Worm (Caenorhabditis elegans) whole organism, late embryonic: ENCODE results near the gene pyc-1.

Source experiments
- F13H6.1 ChIP-seq: sonication (generic microtip); optimal IDR thresholded peaks from 2 replicates; lab custom pipeline; 2016; ENCODE audit warnings: missing genetic modification characterization, missing compliant biosample characterization
- Y22D7AL.16 ChIP-seq: sonication (generic microtip); optimal IDR thresholded peaks from 2 replicates; lab custom pipeline; 2016; ENCODE audit warnings: missing genetic modification characterization, missing compliant biosample characterization
- ama-1 ChIP-seq: fragments of 150-350 bp; optimal IDR thresholded peaks from 2 replicates; lab custom pipeline; 2014
- ceh-14 ChIP-seq: sonication (generic microtip); optimal IDR thresholded peaks from 2 replicates; lab custom pipeline; 2016; ENCODE audit warnings: missing genotype, missing genetic modification characterization, missing compliant biosample characterization
- ceh-19 ChIP-seq: fragments of 200-800 bp; sonication (Bioruptor generic); optimal IDR thresholded peaks from 2 replicates; lab custom pipeline; 2018; ENCODE audit warnings: mild to moderate bottlenecking, missing genetic modification characterization, missing compliant biosample characterization
- ceh-2 ChIP-seq: sonication (generic microtip); optimal IDR thresholded peaks from 2 replicates; lab custom pipeline; 2016; ENCODE audit warnings: missing genotype, missing genetic modification characterization, missing compliant biosample characterization
- ceh-22 ChIP-seq: sonication (generic microtip); optimal IDR thresholded peaks from 2 replicates; lab custom pipeline; 2017; ENCODE audit warnings: missing biosample characterization, missing genetic modification characterization
- ceh-45 ChIP-seq: fragments of 200-800 bp; sonication (Bioruptor generic); IDR thresholded peaks from 2 replicates; pipeline ENCODE4 v1.3.6; 2022; ENCODE audit warnings: missing genetic modification reagents, missing genetic modification characterization, missing compliant biosample characterization
- ceh-48 ChIP-seq: sonication (generic microtip); optimal IDR thresholded peaks from 2 replicates; lab custom pipeline; 2016; ENCODE audit warnings: missing genetic modification characterization, inconsistent platforms, missing compliant biosample characterization
- ceh-6 ChIP-seq: fragments of 200-800 bp; sonication (Bioruptor generic); optimal IDR thresholded peaks from 2 replicates; lab custom pipeline; 2018; ENCODE audit warnings: mild to moderate bottlenecking, missing genetic modification characterization, missing compliant biosample characterization
- che-1 ChIP-seq: sonication (generic microtip); optimal IDR thresholded peaks from 2 replicates; lab custom pipeline; 2016; ENCODE audit warnings: mild to moderate bottlenecking, missing genetic modification characterization, missing compliant biosample characterization
- elt-2 ChIP-seq: sonication (generic microtip); optimal IDR thresholded peaks from 2 replicates; lab custom pipeline; 2016; ENCODE audit warnings: missing genetic modification reagents, missing genetic modification characterization, missing compliant biosample characterization
- ets-4 ChIP-seq: sonication (generic microtip); optimal IDR thresholded peaks from 2 replicates; lab custom pipeline; 2016; ENCODE audit warnings: missing genetic modification characterization, missing compliant biosample characterization
- eyg-1 ChIP-seq: sonication (generic microtip); optimal IDR thresholded peaks from 2 replicates; lab custom pipeline; 2016; ENCODE audit warnings: missing genotype, missing genetic modification characterization, missing compliant biosample characterization
- fkh-10 ChIP-seq: fragments of 150-350 bp; optimal IDR thresholded peaks from 2 replicates; lab custom pipeline; 2014; ENCODE audit warnings: missing biosample characterization, missing genetic modification reagents, missing genetic modification characterization
- gmeb-2 ChIP-seq: sonication (generic microtip); optimal IDR thresholded peaks from 2 replicates; lab custom pipeline; 2016; ENCODE audit warnings: missing genetic modification characterization, inconsistent platforms, missing compliant biosample characterization
- hlh-15 ChIP-seq: sonication (generic microtip); optimal IDR thresholded peaks from 2 replicates; lab custom pipeline; 2016; ENCODE audit warnings: missing genetic modification characterization, missing compliant biosample characterization
- hlh-30 ChIP-seq: sonication (generic microtip); optimal IDR thresholded peaks from 2 replicates; lab custom pipeline; 2017; ENCODE audit warnings: antibody characterized with exemption, missing genetic modification characterization, missing compliant biosample characterization; ENCODE audit not compliant: insufficient read depth
- lim-6 ChIP-seq: sonication (generic microtip); optimal IDR thresholded peaks from 2 replicates; lab custom pipeline; 2016; ENCODE audit warnings: missing genetic modification characterization, missing compliant biosample characterization
- madf-2 ChIP-seq: sonication (generic microtip); optimal IDR thresholded peaks from 2 replicates; lab custom pipeline; 2017; ENCODE audit warnings: missing genetic modification characterization, missing compliant biosample characterization
- mec-3 ChIP-seq: sonication (generic microtip); optimal IDR thresholded peaks from 2 replicates; lab custom pipeline; 2016; ENCODE audit warnings: borderline replicate concordance, missing genetic modification characterization, missing compliant biosample characterization
- odd-2 ChIP-seq: sonication (generic microtip); optimal IDR thresholded peaks from 2 replicates; lab custom pipeline; 2017; ENCODE audit warnings: antibody characterized with exemption, mild to moderate bottlenecking, missing genetic modification characterization, missing compliant biosample characterization
- pqm-1 ChIP-seq: sonication (generic microtip); optimal IDR thresholded peaks from 2 replicates; lab custom pipeline; 2016; ENCODE audit warnings: missing genetic modification characterization, missing compliant biosample characterization
- pros-1 ChIP-seq: fragments of 150-350 bp; optimal IDR thresholded peaks from 2 replicates; lab custom pipeline; 2014; ENCODE audit warnings: missing biosample characterization, missing genetic modification reagents, missing genetic modification characterization
- ref-2 ChIP-seq: sonication (generic microtip); optimal IDR thresholded peaks from 2 replicates; lab custom pipeline; 2016; ENCODE audit warnings: missing genetic modification characterization, missing compliant biosample characterization
- sdc-2 ChIP-seq: sonication (generic microtip); optimal IDR thresholded peaks from 2 replicates; lab custom pipeline; 2016; ENCODE audit warnings: missing genotype, missing genetic modification characterization, missing compliant biosample characterization
- sox-2 ChIP-seq: fragments of 200-800 bp; sonication (Bioruptor generic); IDR thresholded peaks from 2 replicates; pipeline ENCODE4 v1.3.6; 2022; ENCODE audit warnings: missing genetic modification reagents, missing genetic modification characterization, missing compliant biosample characterization
- syd-9 ChIP-seq: sonication (generic microtip); optimal IDR thresholded peaks from 2 replicates; lab custom pipeline; 2016; ENCODE audit warnings: mild to moderate bottlenecking, missing genetic modification characterization, moderate library complexity, missing compliant biosample characterization
- tbx-2 ChIP-seq: sonication (generic microtip); optimal IDR thresholded peaks from 2 replicates; lab custom pipeline; 2016; ENCODE audit warnings: missing genetic modification characterization, missing compliant biosample characterization
- ttx-3 ChIP-seq: sonication (generic microtip); optimal IDR thresholded peaks from 2 replicates; lab custom pipeline; 2016; ENCODE audit warnings: missing genetic modification reagents, missing genetic modification characterization, missing compliant biosample characterization
- unc-42 ChIP-seq: sonication (generic microtip); optimal IDR thresholded peaks from 2 replicates; lab custom pipeline; 2016; ENCODE audit warnings: missing genotype, missing genetic modification characterization, missing compliant biosample characterization
- ztf-16 ChIP-seq: sonication (generic microtip); optimal IDR thresholded peaks from 2 replicates; lab custom pipeline; 2017; ENCODE audit warnings: missing genetic modification characterization, missing compliant biosample characterization

The pyc-1 gene

ce11 chrV:11859082-11859858, 36.9 kb upstream of the pyc-1 start:
- TF ChIP-seq hlh-30 (tag; lab: Kevin White, UChicago) (peak; percentile 49), sox-2 (GFP tag; lab: Robert Waterston, UW) (no peak), elt-2 (tag; lab: Kevin White, UChicago) (peak; percentile 73), ceh-45 (GFP tag; lab: Robert Waterston, UW) (no peak)

ce11 chrV:11858299-11858698, 36.0 kb upstream of the pyc-1 start:
- TF ChIP-seq sdc-2 (no peak), F13H6.1 (tag; lab: Kevin White, UChicago) (no peak), syd-9 (tag; lab: Kevin White, UChicago) (no peak)
- TF ChIP-seq, all 69 proteins: peak for 0

ce11 chrV:11857756-11858155, 35.4 kb upstream of the pyc-1 start:
- TF ChIP-seq ets-4 (tag; lab: Kevin White, UChicago) (no peak), pros-1 (no peak), pqm-1 (no peak), ceh-2 (no peak)

ce11 chrV:11856022-11856421, 33.7 kb upstream of the pyc-1 start:
- no peak for TF ChIP-seq lim-6
- TF ChIP-seq hlh-15: no peak
- no peak for TF ChIP-seq unc-42 (tag; lab: Kevin White, UChicago)
- TF ChIP-seq eyg-1 (tag; lab: Kevin White, UChicago): no peak
- no peak for TF ChIP-seq odd-2 (tag; lab: Kevin White, UChicago)
- TF ChIP-seq ceh-6: no peak
- no peak for TF ChIP-seq ref-2 (tag; lab: Kevin White, UChicago)
- no peak for TF ChIP-seq ztf-16 (tag; lab: Kevin White, UChicago)

ce11 chrV:11854905-11855304, 32.6 kb upstream of the pyc-1 start:
- TF ChIP-seq fkh-10 (no peak), ref-2 (tag; lab: Kevin White, UChicago) (no peak), ttx-3 (tag; lab: Kevin White, UChicago) (no peak), madf-2 (tag; lab: Kevin White, UChicago) (no peak), Y22D7AL.16 (no peak), unc-42 (tag; lab: Kevin White, UChicago) (peak; percentile 93), ceh-14 (peak; percentile 98), ceh-48 (no peak), ama-1 (lab: Kevin White, UChicago) (no peak), ceh-22 (tag; lab: Kevin White, UChicago) (no peak)

- TF ChIP-seq elt-2 (tag; lab: Kevin White, UChicago): peak; percentile 32
- no peak for TF ChIP-seq gmeb-2
- no peak for TF ChIP-seq mec-3 (tag; lab: Kevin White, UChicago)
These were observed 31.4 kb upstream of the pyc-1 start for ce11 chrV:11853723-11854122.

- TF ChIP-seq ceh-19 (GFP tag; lab: Kevin White, UChicago) (peak; percentile 29), unc-42 (tag; lab: Kevin White, UChicago) (peak; percentile 21), tbx-2 (tag; lab: Kevin White, UChicago) (peak; percentile 34), che-1 (tag; lab: Kevin White, UChicago) (peak; percentile 3), ceh-6 (no peak), ttx-3 (tag; lab: Kevin White, UChicago) (peak; percentile 6)
These were observed 30.0 kb upstream of the pyc-1 start for ce11 chrV:11852305-11852704.
